Worm (Caenorhabditis elegans): ENCODE data around the gene wah-1.

The wah-1 gene

ce11 chrIII:11982474-11982873 lies 7.5 kb upstream of the wah-1 start:
- no peak for TF ChIP-seq jun-1 (tag; optimal IDR thresholded peaks at IDR 0.05)
- no peak for TF ChIP-seq nfya-1 (tag; optimal IDR thresholded peaks at IDR 0.05; ENCODE audit: insufficient read depth)
- TF ChIP-seq zag-1 (tag; optimal IDR thresholded peaks at IDR 0.05), result no peak
- no peak for TF ChIP-seq fkh-10 (GFP tag; optimal IDR thresholded peaks at IDR 0.05)
- no peak for TF ChIP-seq ztf-11 (tag; optimal IDR thresholded peaks at IDR 0.05)
- TF ChIP-seq nhr-11 (tag; optimal IDR thresholded peaks at IDR 0.05), result no peak
- no peak for TF ChIP-seq ama-1 (optimal IDR thresholded peaks at IDR 0.05)
- TF ChIP-seq lsy-12 (tag; optimal IDR thresholded peaks at IDR 0.05), result no peak
- TF ChIP-seq ZK546.5 (tag; optimal IDR thresholded peaks at IDR 0.05), result no peak
- TF ChIP-seq R02D3.7 (tag; optimal IDR thresholded peaks at IDR 0.05), result no peak
- TF ChIP-seq lin-39 (tag; optimal IDR thresholded peaks at IDR 0.05), result no peak
- no peak for TF ChIP-seq ceh-82 (tag; optimal IDR thresholded peaks at IDR 0.05)
- no peak for TF ChIP-seq nhr-67 (tag; optimal IDR thresholded peaks at IDR 0.05)
- no peak for TF ChIP-seq fkh-2 (tag; optimal IDR thresholded peaks at IDR 0.05)
- TF ChIP-seq nhr-77 (tag; optimal IDR thresholded peaks at IDR 0.05), result no peak
- no peak for TF ChIP-seq skn-1 (tag; optimal IDR thresholded peaks at IDR 0.05)
- no peak for TF ChIP-seq pqm-1 (tag; optimal IDR thresholded peaks at IDR 0.05)
- no peak for TF ChIP-seq nhr-28 (tag; optimal IDR thresholded peaks at IDR 0.05)
- TF ChIP-seq nhr-237 (tag; optimal IDR thresholded peaks at IDR 0.05), result no peak

ce11 chrIII:11985066-11985465 lies 4.9 kb upstream of the wah-1 start:
- TF ChIP-seq lsy-12 (tag; optimal IDR thresholded peaks at IDR 0.05) (no peak), ceh-9 (tag; optimal IDR thresholded peaks at IDR 0.05) (no peak), R02D3.7 (tag; optimal IDR thresholded peaks at IDR 0.05) (no peak), pqm-1 (tag; optimal IDR thresholded peaks at IDR 0.05) (no peak), ama-1 (optimal IDR thresholded peaks at IDR 0.05) (no peak), nhr-28 (tag; optimal IDR thresholded peaks at IDR 0.05) (no peak), ztf-4 (tag; optimal IDR thresholded peaks at IDR 0.05) (no peak), fkh-10 (GFP tag; optimal IDR thresholded peaks at IDR 0.05) (no peak), daf-12 (tag; optimal IDR thresholded peaks at IDR 0.05) (no peak), fos-1 (tag; optimal IDR thresholded peaks at IDR 0.05) (no peak), ceh-16 (tag; optimal IDR thresholded peaks at IDR 0.05) (no peak), ztf-11 (tag; optimal IDR thresholded peaks at IDR 0.05) (no peak), eor-1 (tag; optimal IDR thresholded peaks at IDR 0.05) (no peak), egl-5 (tag; optimal IDR thresholded peaks at IDR 0.05) (no peak), jun-1 (tag; optimal IDR thresholded peaks at IDR 0.05) (no peak), lin-15B (tag; optimal IDR thresholded peaks at IDR 0.05) (no peak), nfya-1 (tag; optimal IDR thresholded peaks at IDR 0.05; ENCODE audit: insufficient read depth) (no peak), ceh-28 (tag; optimal IDR thresholded peaks at IDR 0.05) (no peak), tbx-2 (tag; optimal IDR thresholded peaks at IDR 0.05) (no peak), ZK546.5 (tag; optimal IDR thresholded peaks at IDR 0.05) (no peak)

- TF ChIP-seq nhr-28 (tag; optimal IDR thresholded peaks at IDR 0.05) (no peak), fkh-10 (GFP tag; optimal IDR thresholded peaks at IDR 0.05) (no peak), elt-3 (tag; optimal IDR thresholded peaks at IDR 0.05) (no peak), ztf-4 (tag; optimal IDR thresholded peaks at IDR 0.05) (no peak), mml-1 (tag; optimal IDR thresholded peaks at IDR 0.05) (no peak), egl-5 (tag; optimal IDR thresholded peaks at IDR 0.05) (no peak), pqm-1 (tag; optimal IDR thresholded peaks at IDR 0.05) (no peak), ceh-82 (tag; optimal IDR thresholded peaks at IDR 0.05) (no peak), daf-12 (tag; optimal IDR thresholded peaks at IDR 0.05) (no peak), nhr-11 (tag; optimal IDR thresholded peaks at IDR 0.05) (no peak), R02D3.7 (tag; optimal IDR thresholded peaks at IDR 0.05) (no peak), fos-1 (tag; optimal IDR thresholded peaks at IDR 0.05) (no peak), skn-1 (tag; optimal IDR thresholded peaks at IDR 0.05) (no peak), jun-1 (tag; optimal IDR thresholded peaks at IDR 0.05) (no peak), tbx-2 (tag; optimal IDR thresholded peaks at IDR 0.05) (no peak)
Measured at ce11 chrIII:11991654-11992292, 1.8 kb downstream of the wah-1 start.

- peak; percentile 59 for TF ChIP-seq nfya-1 (tag; optimal IDR thresholded peaks at IDR 0.05; ENCODE audit: insufficient read depth)
- TF ChIP-seq nhr-11 (tag; optimal IDR thresholded peaks at IDR 0.05), result no peak
Measured at ce11 chrIII:11995783-11996182, 5.8 kb downstream of the wah-1 start.

ce11 chrIII:11999543-11999942 lies 9.6 kb downstream of the wah-1 start:
- TF ChIP-seq ceh-9 (tag; optimal IDR thresholded peaks at IDR 0.05), result no peak
- TF ChIP-seq daf-12 (tag; optimal IDR thresholded peaks at IDR 0.05), result no peak
- TF ChIP-seq elt-2 (tag; optimal IDR thresholded peaks at IDR 0.05), result no peak
- TF ChIP-seq nhr-23 (tag; optimal IDR thresholded peaks at IDR 0.05), result no peak
- TF ChIP-seq snpc-4 (tag; optimal IDR thresholded peaks at IDR 0.05), result no peak
- no peak for TF ChIP-seq lsy-12 (tag; optimal IDR thresholded peaks at IDR 0.05)

Data from whole organism, L3 larva.